Worm (Caenorhabditis elegans): ENCODE measurements around the gene F20B10.3.

ce11 chrIV:12120536-12120935 is 47.5 kb upstream of the F20B10.3 start:
- TF ChIP-seq lir-3 (tag; optimal IDR thresholded peaks at IDR 0.05): no peak
- no peak for TF ChIP-seq nhr-28 (tag; optimal IDR thresholded peaks at IDR 0.05)
- no peak for TF ChIP-seq nhr-102 (tag; optimal IDR thresholded peaks at IDR 0.05)
- TF ChIP-seq skn-1 (tag; optimal IDR thresholded peaks at IDR 0.05): no peak
- no peak for TF ChIP-seq lin-39 (tag; optimal IDR thresholded peaks at IDR 0.05)
- TF ChIP-seq lin-13 (GFP tag; optimal IDR thresholded peaks at IDR 0.05): no peak
- TF ChIP-seq snpc-4 (tag; optimal IDR thresholded peaks at IDR 0.05): no peak
- no peak for TF ChIP-seq ZK546.5 (tag; optimal IDR thresholded peaks at IDR 0.05)
- TF ChIP-seq ceh-44 (GFP tag; IDR thresholded peaks at IDR 0.05): no peak

Measured in whole organism, L4 larva.